Worm (Caenorhabditis elegans) whole organism, L4 larva: ENCODE measurements around the gene glb-20.

Experiments used
- T20F7.1 ChIP-seq: fragments of 200-800 bp; sonication (Bioruptor generic); optimal IDR thresholded peaks from 2 replicates; lab custom pipeline; 2018; ENCODE audit warnings: mild to moderate bottlenecking, missing genetic modification characterization, missing compliant biosample characterization
- T26A8.4 ChIP-seq: fragments of 200-800 bp; sonication (Bioruptor generic); IDR thresholded peaks from 2 replicates; pipeline ENCODE4 v1.3.6; 2022; ENCODE audit warnings: missing genetic modification characterization, missing compliant biosample characterization
- Y75B8A.6 ChIP-seq: fragments of 200-800 bp; sonication (Bioruptor generic); IDR thresholded peaks from 2 replicates; pipeline ENCODE4 v1.3.6; 2022; ENCODE audit warnings: missing genetic modification reagents, missing genetic modification characterization, missing compliant biosample characterization
- aha-1 ChIP-seq: fragments of 150-350 bp; peaks from one replicate; lab custom pipeline; 2014; ENCODE audit warnings: missing biosample characterization, missing genetic modification characterization
- daf-12 ChIP-seq: fragments of 150-350 bp; optimal IDR thresholded peaks from 2 replicates; lab custom pipeline; 2014; ENCODE audit warnings: missing biosample characterization, missing genetic modification reagents, missing genetic modification characterization
- daf-16 ChIP-seq, 3 experiments: sonication (generic microtip); optimal IDR thresholded peaks; 2 replicates each; lab custom pipeline; 2016 to 2017; ENCODE audit warnings: missing genetic modification characterization in 3 of 3, missing genetic modification reagents in 3 of 3, mild to moderate bottlenecking in 2 of 3, missing compliant biosample characterization in 2 of 3, missing biosample characterization in 1 of 3, moderate library complexity in 1 of 3
- egl-27 ChIP-seq: sonication (generic microtip); optimal IDR thresholded peaks from 3 replicates; lab custom pipeline; 2017; ENCODE audit warnings: missing biosample characterization, missing genetic modification reagents, missing genetic modification characterization
- fkh-10 ChIP-seq: fragments of 150-350 bp; optimal IDR thresholded peaks from 2 replicates; lab custom pipeline; 2014; ENCODE audit warnings: missing biosample characterization, missing genetic modification reagents, missing genetic modification characterization
- gei-8 ChIP-seq: fragments of 200-800 bp; sonication (Bioruptor generic); optimal IDR thresholded peaks from 2 replicates; lab custom pipeline; 2018; ENCODE audit warnings: mild to moderate bottlenecking, missing genetic modification characterization, missing compliant biosample characterization
- hmg-1.1 ChIP-seq: fragments of 200-800 bp; sonication (Bioruptor generic); IDR thresholded peaks from 2 replicates; pipeline ENCODE4 v1.3.6; 2022; ENCODE audit warnings: missing genetic modification reagents, missing genetic modification characterization, missing compliant biosample characterization
- lin-1 ChIP-seq: fragments of 200-800 bp; sonication (Bioruptor generic); IDR thresholded peaks from 2 replicates; pipeline ENCODE4 v1.3.6; 2022; ENCODE audit warnings: missing genetic modification reagents, missing genetic modification characterization, missing compliant biosample characterization
- lin-13 ChIP-seq: fragments of 150-350 bp; optimal IDR thresholded peaks from 2 replicates; lab custom pipeline; 2014; ENCODE audit warnings: missing biosample characterization, missing genetic modification reagents, missing genetic modification characterization
- mdl-1 ChIP-seq, 2 experiments: fragments of 150-350 bp in 1 of 2; sonication (generic microtip) in 1 of 2; optimal IDR thresholded peaks; 2 replicates each; lab custom pipeline; 2014 to 2017; ENCODE audit warnings: missing biosample characterization in 2 of 2, missing genetic modification characterization in 2 of 2
- nhr-102 ChIP-seq: sonication (generic microtip); optimal IDR thresholded peaks from 2 replicates; lab custom pipeline; 2016; ENCODE audit warnings: mild to moderate bottlenecking, missing genetic modification characterization, moderate library complexity, missing compliant biosample characterization
- nhr-76 ChIP-seq: fragments of 150-350 bp; optimal IDR thresholded peaks from 2 replicates; lab custom pipeline; 2014; ENCODE audit warnings: missing biosample characterization, missing genetic modification characterization
- pha-4 ChIP-seq, 2 experiments: fragments of 150-350 bp in 1 of 2; fragments of 200-800 bp in 1 of 2; sonication (Bioruptor generic) in 1 of 2; IDR thresholded peaks in 1 of 2; optimal IDR thresholded peaks in 1 of 2; 2 replicates each; pipeline versions ENCODE4 v1.3.6 to Lab custom; 2014 to 2022; ENCODE audit warnings: missing genetic modification characterization in 2 of 2, missing genetic modification reagents in 2 of 2, missing biosample characterization in 1 of 2, missing compliant biosample characterization in 1 of 2
- php-3 ChIP-seq: fragments of 200-800 bp; sonication (Bioruptor generic); IDR thresholded peaks from 2 replicates; pipeline ENCODE4 v1.3.6; 2022; ENCODE audit warnings: missing genetic modification reagents, missing genetic modification characterization, missing compliant biosample characterization
- tra-1 ChIP-seq: fragments of 200-800 bp; sonication (Bioruptor generic); IDR thresholded peaks from 2 replicates; pipeline ENCODE4 v1.3.6; 2022; ENCODE audit warnings: missing genetic modification reagents, missing genetic modification characterization, missing compliant biosample characterization
- unc-130 ChIP-seq: sonication (generic microtip); optimal IDR thresholded peaks from 2 replicates; lab custom pipeline; 2016; ENCODE audit warnings: missing genetic modification reagents, missing genetic modification characterization, missing compliant biosample characterization
- unc-62 ChIP-seq, 3 experiments: fragments of 150-350 bp in 1 of 3; sonication (generic microtip); optimal IDR thresholded peaks in 2 of 3; peaks in 1 of 3; 1 replicate in 1 of 3; 2 replicates in 2 of 3; lab custom pipeline; 2014 to 2017; ENCODE audit warnings: missing biosample characterization in 3 of 3, missing genetic modification characterization in 3 of 3, missing genetic modification reagents in 3 of 3, missing genotype in 1 of 3
- zip-11 ChIP-seq: fragments of 200-800 bp; sonication (Bioruptor generic); IDR thresholded peaks from 2 replicates; pipeline ENCODE4 v1.3.6; 2022; ENCODE audit warnings: missing genetic modification characterization, missing compliant biosample characterization

Gene glb-20

ce11 chrX:13506043-13506442, 49.9 kb downstream of the glb-20 start:
- TF ChIP-seq aha-1 (tag; lab: Kevin White, UChicago), result peak; percentile 74
- TF ChIP-seq pha-4 (GFP tag; IDR thresholded peaks at IDR 0.05; lab: Robert Waterston, UW), result no peak
- no peak for TF ChIP-seq pha-4 (tag; optimal IDR thresholded peaks at IDR 0.05; lab: Kevin White, UChicago)

- TF ChIP-seq zip-11, result no peak
- TF ChIP-seq fkh-10, result peak; percentile 25
- peak in 1 of 2 experiments; percentile 52 for TF ChIP-seq unc-62 (GFP tag; optimal IDR thresholded peaks at IDR 0.05 in 1 of 2; lab: Kevin White, UChicago)
- TF ChIP-seq unc-62 (tag; optimal IDR thresholded peaks at IDR 0.05; lab: Kevin White, UChicago), result no peak
Observed at ce11 chrX:13505201-13505600, 50.8 kb downstream of the glb-20 start.

- no peak for TF ChIP-seq daf-16 (GFP tag; optimal IDR thresholded peaks at IDR 0.05; lab: Kevin White, UChicago)
- no peak for TF ChIP-seq daf-16 (tag; optimal IDR thresholded peaks at IDR 0.05; lab: Kevin White, UChicago)
- no peak for TF ChIP-seq lin-1
- no peak for TF ChIP-seq unc-130 (GFP tag; lab: Kevin White, UChicago)
- TF ChIP-seq lin-13 (GFP tag; lab: Kevin White, UChicago), result no peak
- TF ChIP-seq T26A8.4 (GFP tag; lab: Robert Waterston, UW), result no peak
- no peak for TF ChIP-seq T20F7.1 (GFP tag; lab: Kevin White, UChicago)
- TF ChIP-seq gei-8 (GFP tag; lab: Kevin White, UChicago), result no peak
- TF ChIP-seq egl-27 (tag; lab: Kevin White, UChicago), result no peak
- no peak for TF ChIP-seq mdl-1 (tag; optimal IDR thresholded peaks at IDR 0.05; lab: Kevin White, UChicago)
- TF ChIP-seq hmg-1.1 (GFP tag; lab: Robert Waterston, UW), result no peak
- no peak for TF ChIP-seq nhr-76 (tag; lab: Kevin White, UChicago)
- TF ChIP-seq php-3 (GFP tag; lab: Robert Waterston, UW), result no peak
- TF ChIP-seq nhr-102, result no peak
- no peak for TF ChIP-seq tra-1 (GFP tag; lab: Robert Waterston, UW)
- no peak for TF ChIP-seq daf-12 (tag; lab: Kevin White, UChicago)
- TF ChIP-seq Y75B8A.6 (GFP tag; lab: Robert Waterston, UW), result no peak
Observed at ce11 chrX:13503839-13504238, 52.1 kb downstream of the glb-20 start.
